Worm (Caenorhabditis elegans): ENCODE measurements around the gene nuo-4.

nuo-4 gene

DNA sequence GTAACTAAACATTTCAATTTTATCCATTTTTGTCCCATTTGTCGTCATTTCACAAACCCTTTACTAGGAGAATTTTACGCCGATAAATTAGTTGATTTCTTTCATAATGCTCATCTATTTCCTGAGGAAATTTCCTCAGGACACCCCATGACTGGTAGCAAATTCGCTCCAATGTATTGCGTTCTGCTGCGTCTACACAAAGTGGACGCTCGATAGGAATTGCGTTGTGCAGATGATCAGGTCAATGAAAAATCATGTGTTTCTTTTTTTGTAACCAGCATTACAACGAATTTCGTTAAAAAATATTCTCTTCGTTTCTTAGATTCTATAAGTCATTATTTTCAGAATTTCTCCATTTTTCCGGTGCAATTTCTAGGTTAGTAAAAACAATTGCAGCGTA lies 23.2 kb upstream of the nuo-4 start, which contains the start of gene epg-4:
Gene epg-4 (plus strand): TSS at position 346 of the 400 bp plus-strand sequence.
- TF ChIP-seq unc-130 (tag; optimal IDR thresholded peaks at IDR 0.05) (peak; percentile 22), vab-15 (tag; optimal IDR thresholded peaks at IDR 0.05) (no peak), nhr-71 (tag; optimal IDR thresholded peaks at IDR 0.05) (peak; percentile 41), aly-2 (tag; optimal IDR thresholded peaks at IDR 0.05) (no peak), ceh-82 (tag; optimal IDR thresholded peaks at IDR 0.05) (peak in 1 of 3 experiments; percentile 11), nhr-85 (tag) (peak; percentile 36), ceh-88 (GFP tag; IDR thresholded peaks at IDR 0.05) (no peak), lin-39 (tag; optimal IDR thresholded peaks at IDR 0.05) (no peak), tlp-1 (tag; optimal IDR thresholded peaks at IDR 0.05) (no peak), lir-3 (tag; optimal IDR thresholded peaks at IDR 0.05; ENCODE audit: poor library complexity) (no peak), nhr-76 (tag; optimal IDR thresholded peaks at IDR 0.05) (no peak), skn-1 (tag; optimal IDR thresholded peaks at IDR 0.05) (peak; percentile 47), jun-1 (tag; optimal IDR thresholded peaks at IDR 0.05) (no peak), fkh-4 (tag; optimal IDR thresholded peaks at IDR 0.05; ENCODE audit: borderline replicate concordance) (no peak), ceh-63 (GFP tag; optimal IDR thresholded peaks at IDR 0.05) (no peak), egl-13 (tag; optimal IDR thresholded peaks at IDR 0.05) (no peak), swsn-7 (tag; optimal IDR thresholded peaks at IDR 0.05) (no peak), zag-1 (tag; optimal IDR thresholded peaks at IDR 0.05) (no peak), fkh-8 (tag; optimal IDR thresholded peaks at IDR 0.05) (no peak), nhr-77 (tag; optimal IDR thresholded peaks at IDR 0.05) (peak; percentile 3), efl-1 (optimal IDR thresholded peaks at IDR 0.05) (peak; percentile 19 to 57), efl-1 (GFP tag; optimal IDR thresholded peaks at IDR 0.05 in 1 of 2) (peak; percentile 45 to 93), mef-2 (tag; optimal IDR thresholded peaks at IDR 0.05) (no peak), elt-2 (tag; optimal IDR thresholded peaks at IDR 0.05) (no peak), lin-14 (GFP tag; optimal IDR thresholded peaks at IDR 0.05) (peak; percentile 70), egl-27 (tag; optimal IDR thresholded peaks at IDR 0.05) (no peak), lin-35 (GFP tag; optimal IDR thresholded peaks at IDR 0.05) (peak; percentile 42 to 79), nhr-20 (tag; optimal IDR thresholded peaks at IDR 0.05) (peak; percentile 15), nhr-11 (tag; optimal IDR thresholded peaks at IDR 0.05) (no peak), nhr-237 (tag; optimal IDR thresholded peaks at IDR 0.05) (no peak), hpl-2 (GFP tag; optimal IDR thresholded peaks at IDR 0.05) (no peak), ets-5 (GFP tag; IDR thresholded peaks at IDR 0.05) (no peak), C34B4.2 (tag; optimal IDR thresholded peaks at IDR 0.05) (no peak), elt-3 (tag; optimal IDR thresholded peaks at IDR 0.05) (peak in 1 of 6 experiments; percentile 13), mdl-1 (tag; optimal IDR thresholded peaks at IDR 0.05) (peak in 1 of 2 experiments; percentile 22), snu-23 (GFP tag; optimal IDR thresholded peaks at IDR 0.05) (peak; percentile 36), blmp-1 (tag; optimal IDR thresholded peaks at IDR 0.05) (peak; percentile 33), nhr-12 (tag; optimal IDR thresholded peaks at IDR 0.05) (no peak), lsy-2 (tag; optimal IDR thresholded peaks at IDR 0.05) (peak in 1 of 2 experiments; percentile 69), dsc-1 (tag; optimal IDR thresholded peaks at IDR 0.05) (no peak), ztf-11 (tag; optimal IDR thresholded peaks at IDR 0.05) (no peak), C16A3.4 (tag; optimal IDR thresholded peaks at IDR 0.05) (peak; percentile 50), dpl-1 (GFP tag; optimal IDR thresholded peaks at IDR 0.05) (peak; percentile 9 to 53 (median 41))

DNA sequence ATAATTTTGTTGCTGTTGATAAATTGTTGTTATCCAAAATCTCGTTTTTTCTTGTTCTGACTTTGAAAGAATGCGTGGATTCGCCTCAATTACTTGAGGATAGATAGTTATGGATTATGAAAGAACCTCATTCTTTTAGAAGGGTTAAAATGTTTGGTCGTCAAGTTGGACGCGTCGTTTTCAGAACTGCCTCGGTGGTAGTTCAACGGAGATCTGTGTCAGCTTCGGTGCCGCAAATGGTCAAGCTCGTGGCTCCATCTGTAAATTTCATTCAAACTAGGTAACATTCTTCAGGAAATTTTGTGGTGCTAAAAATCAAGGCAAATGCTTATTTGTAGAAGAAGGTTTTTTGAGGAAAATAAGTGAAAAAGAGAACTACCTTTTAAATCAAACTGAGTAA lies 22.0 kb upstream of the nuo-4 start, which contains the start of gene ndab-2:
Gene ndab-2 (plus strand): TSS at position 140 of the 400 bp plus-strand sequence.
- TF ChIP-seq lsy-2 (tag; optimal IDR thresholded peaks at IDR 0.05) = peak in 1 of 2 experiments; percentile 28
- no peak for TF ChIP-seq lin-14 (GFP tag; optimal IDR thresholded peaks at IDR 0.05)
- TF ChIP-seq xbp-1 (tag; optimal IDR thresholded peaks at IDR 0.05) = no peak
- TF ChIP-seq ama-1 (optimal IDR thresholded peaks at IDR 0.05) = peak; percentile 41
- TF ChIP-seq fos-1 (tag; optimal IDR thresholded peaks at IDR 0.05) = no peak
- no peak for TF ChIP-seq fkh-8 (tag; optimal IDR thresholded peaks at IDR 0.05)
- TF ChIP-seq egl-27 (tag; optimal IDR thresholded peaks at IDR 0.05) = no peak
- TF ChIP-seq nhr-47 (tag; optimal IDR thresholded peaks at IDR 0.05) = peak; percentile 18
- no peak for TF ChIP-seq ztf-11 (tag; optimal IDR thresholded peaks at IDR 0.05)
- TF ChIP-seq nhr-90 (tag; optimal IDR thresholded peaks at IDR 0.05; ENCODE audit: poor library complexity) = peak; percentile 5

Data from whole organism, L1 larva.